Worm (Caenorhabditis elegans) whole organism, L3 larva: ENCODE data around the gene top-2.

Experiments used
- ceh-82 ChIP-seq: fragments of 150-350 bp; optimal IDR thresholded peaks from 2 replicates; lab custom pipeline; 2014; ENCODE audit warnings: missing biosample characterization, missing genetic modification characterization
- daf-12 ChIP-seq: fragments of 150-350 bp; optimal IDR thresholded peaks from 2 replicates; lab custom pipeline; 2014; ENCODE audit warnings: missing biosample characterization, missing genetic modification reagents, missing genetic modification characterization
- egl-27 ChIP-seq: sonication (generic microtip); optimal IDR thresholded peaks from 4 replicates; lab custom pipeline; 2017; ENCODE audit warnings: missing biosample characterization, missing genetic modification reagents, missing genetic modification characterization
- elt-2 ChIP-seq: sonication (generic microtip); optimal IDR thresholded peaks from 2 replicates; lab custom pipeline; 2016; ENCODE audit warnings: missing genetic modification reagents, mild to moderate bottlenecking, missing genetic modification characterization, missing compliant biosample characterization
- eor-1 ChIP-seq, 2 experiments: fragments of 150-350 bp; optimal IDR thresholded peaks; 2 replicates each; lab custom pipeline; 2014 to 2018; ENCODE audit warnings: missing biosample characterization in 2 of 2, missing genetic modification characterization in 2 of 2
- lin-39 ChIP-seq: fragments of 150-350 bp; optimal IDR thresholded peaks from 2 replicates; lab custom pipeline; 2018; ENCODE audit warnings: missing biosample characterization, missing genetic modification reagents, missing genetic modification characterization
- lsy-12 ChIP-seq: sonication (generic microtip); optimal IDR thresholded peaks from 2 replicates; lab custom pipeline; 2016; ENCODE audit warnings: mild to moderate bottlenecking, missing genetic modification characterization, missing compliant biosample characterization
- pha-4 ChIP-seq: fragments of 150-350 bp; optimal IDR thresholded peaks from 2 replicates; lab custom pipeline; 2014; ENCODE audit warnings: missing biosample characterization, missing genetic modification reagents, missing genetic modification characterization
- skn-1 ChIP-seq: fragments of 150-350 bp; optimal IDR thresholded peaks from 2 replicates; lab custom pipeline; 2014; ENCODE audit warnings: missing biosample characterization, missing genetic modification characterization
- unc-62 ChIP-seq: fragments of 150-350 bp; sonication (generic microtip); optimal IDR thresholded peaks from 4 replicates; lab custom pipeline; 2014; ENCODE audit warnings: missing biosample characterization, missing genetic modification reagents, missing genetic modification characterization

ce11 chrII:11916945-11917344 is 42.0 kb downstream of the top-2 start:
- TF ChIP-seq lin-39 (no peak), pha-4 (no peak), lsy-12 (tag; lab: Kevin White, UChicago) (no peak), ceh-82 (tag; lab: Kevin White, UChicago) (no peak), elt-2 (no peak), egl-27 (tag; lab: Kevin White, UChicago) (no peak), skn-1 (no peak), daf-12 (tag; lab: Kevin White, UChicago) (no peak), unc-62 (GFP tag; lab: Kevin White, UChicago) (no peak), eor-1 (tag; optimal IDR thresholded peaks at IDR 0.05; lab: Kevin White, UChicago) (no peak)
